Fruit fly (Drosophila melanogaster): Measurements from ENCODE around the gene RhoGEF3.

Gene RhoGEF3

dm6 chr3L:291583-292145 is 14.4 kb downstream of the RhoGEF3 start (continued):
- TF ChIP-seq CG8290 (GFP tag; optimal IDR thresholded peaks at IDR 0.05) (no peak), CG8290 (tag; optimal IDR thresholded peaks at IDR 0.05) (peak in 1 of 2 experiments; percentile 27), Kr (GFP tag; optimal IDR thresholded peaks at IDR 0.05) (peak; percentile 41), CG3407 (GFP tag; optimal IDR thresholded peaks at IDR 0.05) (no peak), Hr78 (GFP tag; optimal IDR thresholded peaks at IDR 0.05) (peak in 1 of 2 experiments; percentile 100)

- TF ChIP-seq CHES-1-like (GFP tag; optimal IDR thresholded peaks at IDR 0.05) (peak; percentile 77), ci (GFP tag; IDR thresholded peaks at IDR 0.05) (peak; percentile 51; the same call in 1 of the 3 replicates), CG7987 (GFP tag; optimal IDR thresholded peaks at IDR 0.05) (peak; percentile 38), Lim3 (GFP tag; IDR thresholded peaks at IDR 0.05) (no peak), unc-4 (GFP tag; IDR thresholded peaks at IDR 0.05; ENCODE audit: partially characterized antibody) (0 out of 2 replicates have a peak, but pooled peaks have one; percentile 31), dati (GFP tag; IDR thresholded peaks at IDR 0.05) (no peak), bbx (GFP tag; IDR thresholded peaks at IDR 0.05; ENCODE audit: partially characterized antibody) (0 out of 2 replicates have a peak, but pooled peaks have one; percentile 32), repo (GFP tag; optimal IDR thresholded peaks at IDR 0.05) (no peak), Dref (GFP tag; IDR thresholded peaks at IDR 0.05) (0 out of 2 replicates have a peak, but pooled peaks have one; percentile 29), chm (GFP tag; IDR thresholded peaks at IDR 0.05) (peak; percentile 64; the same call in 1 of the 2 replicates), CG9932 (GFP tag; IDR thresholded peaks at IDR 0.05) (0 out of 2 replicates have a peak, but pooled peaks have one; percentile 6), lab (GFP tag; optimal IDR thresholded peaks at IDR 0.05) (peak; percentile 60), chn (GFP tag; optimal IDR thresholded peaks at IDR 0.05) (peak; percentile 7), CG1792 (GFP tag; optimal IDR thresholded peaks at IDR 0.05) (peak; percentile 28), ab (GFP tag; optimal IDR thresholded peaks at IDR 0.05) (no peak), ERR (GFP tag; optimal IDR thresholded peaks at IDR 0.05) (no peak), Max (GFP tag; optimal IDR thresholded peaks at IDR 0.05) (peak; percentile 9), CG17186 (GFP tag; optimal IDR thresholded peaks at IDR 0.05) (peak; percentile 75), Meics (GFP tag; optimal IDR thresholded peaks at IDR 0.05) (no peak), CG4360 (GFP tag; IDR thresholded peaks at IDR 0.05) (peak; percentile 9), CG10209 (GFP tag; optimal IDR thresholded peaks at IDR 0.05) (peak; percentile 10), Ets97D (GFP tag; optimal IDR thresholded peaks at IDR 0.05) (peak; percentile 71), sqz (GFP tag; optimal IDR thresholded peaks at IDR 0.05) (peak; percentile 91), Sin3A (optimal IDR thresholded peaks at IDR 0.05) (peak; percentile 62), CG4854 (GFP tag; optimal IDR thresholded peaks at IDR 0.05) (peak; percentile 80), CG18599 (GFP tag; optimal IDR thresholded peaks at IDR 0.05) (peak; percentile 16), CrebB (tag; optimal IDR thresholded peaks at IDR 0.05) (peak; percentile 23), CG9609 (GFP tag; optimal IDR thresholded peaks at IDR 0.05) (no peak), CG33213 (GFP tag; optimal IDR thresholded peaks at IDR 0.05) (peak; percentile 51), CoRest (tag; optimal IDR thresholded peaks at IDR 0.05) (peak; percentile 52), gsb (GFP tag; IDR thresholded peaks at IDR 0.05) (no peak), Neu2 (GFP tag; optimal IDR thresholded peaks at IDR 0.05; ENCODE audit: borderline replicate concordance) (peak; percentile 34), crp (GFP tag; optimal IDR thresholded peaks at IDR 0.05) (peak; percentile 46 to 87), CG7839 (tag; optimal IDR thresholded peaks at IDR 0.05) (peak; percentile 11), CG10321 (GFP tag; IDR thresholded peaks at IDR 0.05) (no peak), CG10654 (GFP tag; optimal IDR thresholded peaks at IDR 0.05) (no peak), HmgD (GFP tag; optimal IDR thresholded peaks at IDR 0.05) (peak; percentile 16), Sry-δ (GFP tag; optimal IDR thresholded peaks at IDR 0.05) (peak; percentile 42), CG32767 (GFP tag; IDR thresholded peaks at IDR 0.05) (peak; percentile 89), Ravus (GFP tag; IDR thresholded peaks at IDR 0.05) (no peak), trem (tag; optimal IDR thresholded peaks at IDR 0.05) (peak; percentile 76), sr (GFP tag; IDR thresholded peaks at IDR 0.05) (peak; percentile 60; the same call in 2 of the 3 replicates), onecut (GFP tag; IDR thresholded peaks at IDR 0.05) (peak; percentile 53; the same call in 1 of the 2 replicates)
These were observed 15.0 kb downstream of the RhoGEF3 start for dm6 chr3L:292146-292776.

All from whole organism, embryonic.